Worm (Caenorhabditis elegans): ENCODE results near the gene twk-13.

Gene twk-13

ce11 chrV:12301985-12302591, 35.7 kb downstream of the twk-13 start, which contains the start of the genes frm-7 and F55C5.17 (continued):
- TF ChIP-seq T07F8.4 (tag; optimal IDR thresholded peaks at IDR 0.05): no peak
- TF ChIP-seq zfh-2 (GFP tag; conservative IDR thresholded peaks at IDR 0.05): no peak
- TF ChIP-seq dox-1 (GFP tag; IDR thresholded peaks at IDR 0.05): no peak
- no peak for TF ChIP-seq F52B5.7 (tag; optimal IDR thresholded peaks at IDR 0.05)
- TF ChIP-seq cebp-2 (GFP tag; IDR thresholded peaks at IDR 0.05): no peak
- no peak for TF ChIP-seq snpc-1.3 (tag; optimal IDR thresholded peaks at IDR 0.05; ENCODE audit: insufficient read depth)
- TF ChIP-seq efl-1 (GFP tag; optimal IDR thresholded peaks at IDR 0.05): no peak
- peak; percentile 51 for TF ChIP-seq atf-7 (tag; optimal IDR thresholded peaks at IDR 0.05)
- TF ChIP-seq pha-4 (tag; optimal IDR thresholded peaks at IDR 0.05): no peak
- TF ChIP-seq tbp1 (GFP tag; optimal IDR thresholded peaks at IDR 0.05): no peak
- no peak for TF ChIP-seq D2030.7 (GFP tag; IDR thresholded peaks at IDR 0.05)
- no peak for TF ChIP-seq nhr-90 (tag; optimal IDR thresholded peaks at IDR 0.05)
- TF ChIP-seq F23B12.7 (tag; optimal IDR thresholded peaks at IDR 0.05; ENCODE audit: insufficient read depth): no peak
- no peak for TF ChIP-seq hlh-26 (GFP tag; conservative IDR thresholded peaks at IDR 0.05)
- TF ChIP-seq F57C9.4 (tag; optimal IDR thresholded peaks at IDR 0.05): no peak
- TF ChIP-seq rec-8 (tag; optimal IDR thresholded peaks at IDR 0.05): no peak
- no peak for TF ChIP-seq akir-1 (GFP tag; optimal IDR thresholded peaks at IDR 0.05)
- TF ChIP-seq ceh-58 (GFP tag; IDR thresholded peaks at IDR 0.05): no peak
- TF ChIP-seq F57A8.1 (GFP tag; optimal IDR thresholded peaks at IDR 0.05): no peak
- TF ChIP-seq rpc-1 (optimal IDR thresholded peaks at IDR 0.05): no peak
- TF ChIP-seq rpc-1 (tag; optimal IDR thresholded peaks at IDR 0.05): no peak
- TF ChIP-seq fkh-3 (tag; optimal IDR thresholded peaks at IDR 0.05): no peak
- TF ChIP-seq mel-28 (tag; optimal IDR thresholded peaks at IDR 0.05; ENCODE audit: borderline replicate concordance): no peak
- no peak for TF ChIP-seq dpff-1 (tag; optimal IDR thresholded peaks at IDR 0.05)

- TF ChIP-seq tbp1 (GFP tag; optimal IDR thresholded peaks at IDR 0.05) (no peak), ceh-91 (GFP tag; IDR thresholded peaks at IDR 0.05) (no peak), C06A6.2 (GFP tag; conservative IDR thresholded peaks at IDR 0.05) (no peak), pbrm-1 (GFP tag; IDR thresholded peaks at IDR 0.05) (0 out of 2 replicates have a peak, but pooled peaks have one; percentile 20), nhr-27 (tag; optimal IDR thresholded peaks at IDR 0.05) (no peak), somi-1 (GFP tag; optimal IDR thresholded peaks at IDR 0.05) (peak; percentile 12)
Observed at ce11 chrV:12300780-12301460, 36.9 kb downstream of the twk-13 start.

ce11 chrV:12300166-12300565, 37.6 kb downstream of the twk-13 start:
- no peak for TF ChIP-seq hlh-26 (GFP tag; conservative IDR thresholded peaks at IDR 0.05)
- TF ChIP-seq somi-1 (GFP tag; optimal IDR thresholded peaks at IDR 0.05): peak; percentile 50
- TF ChIP-seq hsf-1 (GFP tag; IDR thresholded peaks at IDR 0.05): no peak
- TF ChIP-seq F39B2.1 (GFP tag; IDR thresholded peaks at IDR 0.05): no peak
- TF ChIP-seq lsy-27 (tag; optimal IDR thresholded peaks at IDR 0.05; ENCODE audit: borderline replicate concordance, insufficient read depth): no peak
- TF ChIP-seq nhr-27 (tag; optimal IDR thresholded peaks at IDR 0.05): no peak
- no peak for TF ChIP-seq nhr-179 (tag; optimal IDR thresholded peaks at IDR 0.05)
- no peak for TF ChIP-seq mcd-1 (GFP tag; IDR thresholded peaks at IDR 0.05)
- TF ChIP-seq let-526 (GFP tag; IDR thresholded peaks at IDR 0.05): no peak
- TF ChIP-seq madf-8 (GFP tag; conservative IDR thresholded peaks at IDR 0.05): no peak
- no peak for TF ChIP-seq F37B4.10 (GFP tag; IDR thresholded peaks at IDR 0.05)
- TF ChIP-seq hlh-12 (tag; optimal IDR thresholded peaks at IDR 0.05): no peak
- peak; percentile 15 for TF ChIP-seq repo-1 (tag; optimal IDR thresholded peaks at IDR 0.05)
- TF ChIP-seq let-607 (tag; optimal IDR thresholded peaks at IDR 0.05): peak in 1 of 2 experiments; percentile 14
- no peak for TF ChIP-seq Y95B8A.8 (GFP tag; IDR thresholded peaks at IDR 0.05)
- TF ChIP-seq madf-10 (tag; optimal IDR thresholded peaks at IDR 0.05): no peak
- TF ChIP-seq akir-1 (GFP tag; optimal IDR thresholded peaks at IDR 0.05): no peak
- peak; percentile 20 for TF ChIP-seq tbp1 (GFP tag; optimal IDR thresholded peaks at IDR 0.05)
- TF ChIP-seq ceh-79 (tag; optimal IDR thresholded peaks at IDR 0.05): no peak
- no peak for TF ChIP-seq lir-1 (GFP tag; conservative IDR thresholded peaks at IDR 0.05)
- no peak for TF ChIP-seq chd-7 (tag; optimal IDR thresholded peaks at IDR 0.05)
